Fruit fly (Drosophila melanogaster) Kc167 (cell line): ENCODE measurements around the gene w.

Experiments used
- Myc ChIP-seq: fragments of >200 bp; optimal IDR thresholded peaks from 2 replicates; lab custom pipeline; 2017; ENCODE audit warnings: missing external identifiers
- h ChIP-seq: fragments of >200 bp; optimal IDR thresholded peaks from 3 replicates; lab custom pipeline; 2018; ENCODE audit warnings: missing external identifiers
- insv ChIP-seq: fragments of >200 bp; optimal IDR thresholded peaks from 3 replicates; lab custom pipeline; 2018; ENCODE audit warnings: missing external identifiers
- psq ChIP-seq: fragments of >200 bp; optimal IDR thresholded peaks from 2 replicates; lab custom pipeline; 2017; ENCODE audit warnings: missing external identifiers

DNA sequence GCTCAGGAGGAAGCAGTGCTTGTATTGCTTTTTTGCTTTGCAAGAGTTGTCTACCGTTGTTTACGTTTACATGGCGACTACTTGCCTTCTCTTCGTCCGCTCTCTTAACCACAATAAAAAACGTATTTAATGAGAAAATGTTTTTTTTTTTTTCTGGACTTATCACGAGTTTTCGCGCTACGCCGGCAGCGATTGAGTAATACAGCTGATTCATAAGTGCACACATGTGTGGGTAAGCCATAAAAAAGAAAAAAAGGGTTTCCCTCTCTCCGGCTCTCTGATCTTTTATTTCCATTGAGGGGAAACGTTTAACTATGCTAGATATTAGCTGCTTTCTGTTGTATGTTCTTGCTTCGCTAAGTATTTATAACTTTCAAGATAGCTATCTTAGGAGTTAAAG, 54.2 kb downstream of the w start:
- TF ChIP-seq h (lab: Kevin White, UChicago) (no peak), psq (no peak), Myc (lab: Kevin White, UChicago) (no peak), insv (lab: Kevin White, UChicago) (no peak)
